Worm (Caenorhabditis elegans): ENCODE measurements around the gene C07G1.6.

ce11 chrIV:8171376-8171775 lies 38.8 kb downstream of the C07G1.6 start:
- TF ChIP-seq flt-1 (GFP tag; IDR thresholded peaks at IDR 0.05) = no peak
- no peak for TF ChIP-seq med-1 (GFP tag; optimal IDR thresholded peaks at IDR 0.05; ENCODE audit: insufficient read depth)
- TF ChIP-seq T22C8.4 (GFP tag; IDR thresholded peaks at IDR 0.05) = no peak
- no peak for TF ChIP-seq ztf-23 (GFP tag; IDR thresholded peaks at IDR 0.05)
- TF ChIP-seq tab-1 (GFP tag; IDR thresholded peaks at IDR 0.05) = no peak

Data from whole organism, midembryonic.